Fruit fly (Drosophila melanogaster): ENCODE data around the gene CG7953.

CG7953 gene

DNA sequence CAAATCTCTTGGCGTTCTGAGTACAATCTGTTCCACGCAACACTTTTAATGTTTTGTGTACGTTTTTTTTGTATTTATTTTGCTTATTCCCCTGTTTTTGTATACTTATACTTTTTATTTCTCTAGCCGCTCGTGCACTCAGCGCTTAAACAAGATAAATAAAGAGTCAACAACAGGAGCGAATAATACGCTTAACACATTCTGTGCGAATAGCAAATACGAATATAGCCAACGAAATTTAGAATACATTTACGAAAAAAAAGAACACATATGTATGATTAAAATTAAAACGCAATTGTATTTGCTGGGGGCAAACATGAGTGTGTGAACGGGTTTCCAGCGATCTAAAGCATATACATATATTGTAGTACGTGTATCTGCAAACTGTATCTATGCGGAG, 34.2 kb downstream of the CG7953 start (continued):
- TF ChIP-seq achi (GFP tag; optimal IDR thresholded peaks at IDR 0.05) (no peak), Met (GFP tag; optimal IDR thresholded peaks at IDR 0.05) (peak; percentile 15), Sox15 (GFP tag; optimal IDR thresholded peaks at IDR 0.05) (no peak), CG8632 (GFP tag; optimal IDR thresholded peaks at IDR 0.05) (no peak), CG11294 (GFP tag; IDR thresholded peaks at IDR 0.05) (no peak), Sox102F (GFP tag; optimal IDR thresholded peaks at IDR 0.05) (no peak), Gug (GFP tag; IDR thresholded peaks at IDR 0.05) (no peak), Hr38 (GFP tag; optimal IDR thresholded peaks at IDR 0.05) (no peak), Lpt (GFP tag; optimal IDR thresholded peaks at IDR 0.05) (no peak), fd85E (GFP tag; optimal IDR thresholded peaks at IDR 0.05) (no peak), ss (GFP tag; optimal IDR thresholded peaks at IDR 0.05) (no peak), CG1621 (tag; optimal IDR thresholded peaks at IDR 0.05) (no peak), Eip78C (GFP tag) (peak; percentile 67), Eip75B (GFP tag; optimal IDR thresholded peaks at IDR 0.05) (no peak), OdsH (GFP tag; optimal IDR thresholded peaks at IDR 0.05) (no peak), vri (GFP tag; optimal IDR thresholded peaks at IDR 0.05) (peak; percentile 56), CG34406 (GFP tag; optimal IDR thresholded peaks at IDR 0.05) (no peak)

DNA sequence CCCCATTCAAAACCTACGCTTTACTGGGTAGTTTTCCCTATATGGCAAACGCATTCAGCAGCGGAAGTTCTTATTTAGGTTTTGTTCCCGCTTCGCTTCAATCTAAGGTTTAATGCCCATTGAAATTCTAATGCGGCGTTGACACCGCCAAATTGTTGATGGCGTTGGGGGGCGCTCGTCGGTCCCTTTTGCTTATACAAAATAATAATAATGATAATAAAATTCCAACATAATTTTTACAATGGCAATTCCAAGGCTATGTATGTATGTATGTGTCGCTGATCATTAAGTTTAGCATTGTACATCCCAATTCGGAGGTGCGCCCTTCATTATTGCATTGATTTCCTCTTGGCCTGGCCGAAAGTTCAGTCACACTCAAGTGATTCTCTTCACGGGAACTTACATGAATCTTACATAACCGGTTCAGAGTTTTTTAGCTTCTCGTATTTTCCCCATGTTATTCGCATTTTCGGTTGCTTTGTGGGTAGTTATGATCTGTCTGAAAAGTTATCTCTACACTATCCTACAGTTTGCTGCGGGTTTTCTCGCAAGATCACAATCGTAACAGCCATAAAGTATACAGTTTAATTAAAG, 36.4 kb downstream of the CG7953 start:
- TF ChIP-seq CG6163 (GFP tag; IDR thresholded peaks at IDR 0.05) (no peak), net (GFP tag; optimal IDR thresholded peaks at IDR 0.05) (peak; percentile 10)

DNA sequence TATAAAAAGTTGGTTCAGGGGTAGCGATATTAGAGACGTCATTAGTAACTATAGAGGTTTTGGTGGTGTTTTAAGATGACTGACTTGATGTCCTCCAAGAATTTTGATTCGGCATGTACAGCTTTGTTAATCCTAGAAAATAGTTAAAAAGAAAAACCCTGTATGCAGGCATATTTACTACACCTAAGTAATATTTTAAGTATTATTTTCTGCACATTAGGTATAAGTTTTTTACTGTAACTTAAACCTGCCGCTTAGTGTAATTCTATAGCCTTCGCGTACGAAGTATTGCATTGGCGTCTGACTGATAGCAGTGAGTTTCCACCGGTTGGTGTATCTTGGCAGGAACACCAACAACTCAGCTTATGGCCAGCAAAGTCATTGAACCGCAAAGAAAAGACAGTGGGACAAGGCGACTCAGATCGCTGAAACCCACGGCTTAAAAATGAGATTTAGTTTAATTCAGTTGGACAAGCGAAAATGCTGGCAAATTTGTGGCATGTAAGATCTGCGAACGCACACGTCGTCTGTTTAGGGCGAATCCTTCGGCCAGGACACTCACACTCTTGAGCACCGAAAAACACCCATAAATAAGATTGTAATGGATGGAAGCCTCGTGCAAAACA, 37.1 kb downstream of the CG7953 start:
- TF ChIP-seq Gug (GFP tag; IDR thresholded peaks at IDR 0.05) (no peak), fkh (GFP tag; optimal IDR thresholded peaks at IDR 0.05) (no peak), lz (GFP tag; optimal IDR thresholded peaks at IDR 0.05) (peak; percentile 35), OdsH (GFP tag; optimal IDR thresholded peaks at IDR 0.05) (peak; percentile 35), CG4318 (GFP tag; optimal IDR thresholded peaks at IDR 0.05) (no peak), dac (GFP tag; optimal IDR thresholded peaks at IDR 0.05) (no peak), Sox15 (GFP tag; optimal IDR thresholded peaks at IDR 0.05) (no peak), acj6 (GFP tag; optimal IDR thresholded peaks at IDR 0.05) (no peak), Eip78C (GFP tag) (peak; percentile 90), CG10669 (GFP tag; optimal IDR thresholded peaks at IDR 0.05) (peak; percentile 29), CG3032 (tag; optimal IDR thresholded peaks at IDR 0.05) (peak; percentile 43), CG6808 (GFP tag; optimal IDR thresholded peaks at IDR 0.05) (peak; percentile 63), topi (GFP tag; optimal IDR thresholded peaks at IDR 0.05) (peak; percentile 58), Blimp-1 (GFP tag; optimal IDR thresholded peaks at IDR 0.05) (peak; percentile 34), cyc (GFP tag; optimal IDR thresholded peaks at IDR 0.05) (peak; percentile 45), esn (GFP tag; optimal IDR thresholded peaks at IDR 0.05) (peak; percentile 63), vri (GFP tag; optimal IDR thresholded peaks at IDR 0.05) (no peak), CG9139 (GFP tag; optimal IDR thresholded peaks at IDR 0.05) (no peak), CG31627 (GFP tag; optimal IDR thresholded peaks at IDR 0.05) (peak; percentile 37), eg (GFP tag; IDR thresholded peaks at IDR 0.05) (no peak), CG7368 (GFP tag; optimal IDR thresholded peaks at IDR 0.05) (no peak), CG16779 (tag; optimal IDR thresholded peaks at IDR 0.05) (no peak), CG11294 (GFP tag; IDR thresholded peaks at IDR 0.05) (no peak), Sox102F (GFP tag; optimal IDR thresholded peaks at IDR 0.05) (peak; percentile 46), Hr4 (GFP tag; optimal IDR thresholded peaks at IDR 0.05) (no peak), CG6276 (GFP tag; optimal IDR thresholded peaks at IDR 0.05) (peak; percentile 10), Lpt (GFP tag; optimal IDR thresholded peaks at IDR 0.05) (no peak), CG32006 (GFP tag; optimal IDR thresholded peaks at IDR 0.05) (peak; percentile 12), CG11762 (GFP tag; optimal IDR thresholded peaks at IDR 0.05; ENCODE audit: insufficient read depth) (no peak), CG1621 (tag; optimal IDR thresholded peaks at IDR 0.05) (no peak), dsx (GFP tag; optimal IDR thresholded peaks at IDR 0.05; ENCODE audit: poor library complexity, severe bottlenecking) (no peak), CG10631 (GFP tag; optimal IDR thresholded peaks at IDR 0.05) (no peak), Smox (GFP tag; optimal IDR thresholded peaks at IDR 0.05) (peak; percentile 31), CG3919 (GFP tag; optimal IDR thresholded peaks at IDR 0.05) (peak; percentile 46), fd85E (GFP tag; optimal IDR thresholded peaks at IDR 0.05) (no peak), Eip93F (GFP tag; optimal IDR thresholded peaks at IDR 0.05) (no peak), CG8119 (GFP tag; IDR thresholded peaks at IDR 0.05) (no peak)

All from whole organism, prepupa.